Fruit fly (Drosophila melanogaster) whole organism, embryonic: ENCODE data around the gene Glut3.
A peak's percentile ranks its signal among the peaks of the same experiment; 100 is the strongest.

Experiments used
- Bdp1 ChIP-seq: fragments of 200-800 bp; sonication (Bioruptor generic); optimal IDR thresholded peaks from 3 replicates; lab custom pipeline; 2016; ENCODE audit warnings: missing biosample characterization, missing genetic modification characterization
- CG10147 ChIP-seq: fragments of 200-800 bp; sonication (Bioruptor generic); optimal IDR thresholded peaks from 2 replicates; lab custom pipeline; 2019; ENCODE audit warnings: missing biosample characterization, mild to moderate bottlenecking, missing genetic modification characterization, moderate library complexity
- CG10209 ChIP-seq: fragments of 200-800 bp; sonication (Bioruptor generic); optimal IDR thresholded peaks from 3 replicates; lab custom pipeline; 2017; ENCODE audit warnings: missing biosample characterization, mild to moderate bottlenecking, missing genetic modification characterization, missing genetic modification reagents
- CG10321 ChIP-seq: fragments of 200-800 bp; sonication (Bioruptor generic); IDR thresholded peaks from 2 replicates; pipeline ENCODE4 v1.3.6; 2022; ENCODE audit warnings: missing biosample characterization, missing genetic modification characterization
- CG12071 ChIP-seq: fragments of 200-800 bp; sonication (Bioruptor generic); optimal IDR thresholded peaks from 3 replicates; lab custom pipeline; 2018; ENCODE audit warnings: missing biosample characterization, mild to moderate bottlenecking, missing genetic modification characterization
- CG18764 ChIP-seq: fragments of 200-800 bp; sonication (Bioruptor generic); optimal IDR thresholded peaks from 3 replicates; lab custom pipeline; 2016; ENCODE audit warnings: missing biosample characterization, missing genetic modification characterization
- CG2116 ChIP-seq: fragments of 200-800 bp; sonication (Bioruptor generic); optimal IDR thresholded peaks from 3 replicates; lab custom pipeline; 2018; ENCODE audit warnings: missing biosample characterization, mild to moderate bottlenecking, missing genetic modification characterization
- CG2889 ChIP-seq: fragments of 200-800 bp; sonication (Bioruptor generic); IDR thresholded peaks from 3 replicates; pipeline ENCODE4 v1.3.6; 2022; ENCODE audit warnings: missing biosample characterization, missing genetic modification characterization
- CG34422 ChIP-seq: fragments of 200-800 bp; sonication (Bioruptor generic); IDR thresholded peaks from 3 replicates; pipeline ENCODE4 v1.3.6; 2022; ENCODE audit warnings: missing biosample characterization, missing genetic modification characterization
- CG4282 ChIP-seq: fragments of 200-800 bp; sonication (Bioruptor generic); optimal IDR thresholded peaks from 2 replicates; lab custom pipeline; 2016; ENCODE audit warnings: missing biosample characterization, missing genetic modification characterization
- CG6175 ChIP-seq: fragments of 200-800 bp; sonication (Bioruptor generic); IDR thresholded peaks from 3 replicates; pipeline ENCODE4 v1.3.6; 2022; ENCODE audit warnings: missing biosample characterization, missing genetic modification characterization
- CG6791 ChIP-seq: fragments of 200-800 bp; sonication (Bioruptor generic); IDR thresholded peaks from 3 replicates; pipeline ENCODE4 v1.3.6; 2022; ENCODE audit warnings: missing biosample characterization, missing genetic modification characterization; ENCODE audit not compliant: partially characterized antibody
- Doc2 ChIP-seq: fragments of 200-800 bp; sonication (Bioruptor generic); IDR thresholded peaks from 2 replicates; pipeline ENCODE4 v1.3.6; 2022; ENCODE audit warnings: missing biosample characterization, missing genetic modification characterization
- E2f2 ChIP-seq: fragments of 200-800 bp; sonication (Bioruptor generic); IDR thresholded peaks from 2 replicates; pipeline ENCODE4 v1.3.6; 2022; ENCODE audit warnings: missing biosample characterization, missing genetic modification characterization
- HLHmδ ChIP-seq: fragments of 200-800 bp; sonication (Bioruptor generic); optimal IDR thresholded peaks from 2 replicates; lab custom pipeline; 2018; ENCODE audit warnings: missing biosample characterization, mild to moderate bottlenecking, missing genetic modification characterization, moderate library complexity
- Mes4 ChIP-seq: fragments of 200-800 bp; sonication (Bioruptor generic); optimal IDR thresholded peaks from 2 replicates; lab custom pipeline; 2016; ENCODE audit warnings: missing biosample characterization, missing genetic modification characterization
- Nf-YA ChIP-seq: fragments of 200-800 bp; sonication (Bioruptor generic); IDR thresholded peaks from 2 replicates; pipeline ENCODE4 v1.3.6; 2022; ENCODE audit warnings: missing biosample characterization, missing genetic modification characterization
- Stat92E ChIP-seq, 3 experiments: fragments of >200 bp in 2 of 3; fragments of 200-800 bp in 1 of 3; sonication (Bioruptor generic) in 1 of 3; optimal IDR thresholded peaks; 2 replicates each; lab custom pipeline; 2017 to 2019; ENCODE audit warnings: missing biosample characterization in 3 of 3, missing genetic modification characterization in 3 of 3, mild to moderate bottlenecking in 1 of 3, moderate library complexity in 1 of 3
- abd-A ChIP-seq: fragments of 200-800 bp; sonication (Bioruptor generic); optimal IDR thresholded peaks from 3 replicates; lab custom pipeline; 2019; ENCODE audit warnings: missing biosample characterization, mild to moderate bottlenecking, missing genetic modification characterization, moderate library complexity
- caup ChIP-seq: fragments of 200-800 bp; sonication (Bioruptor generic); optimal IDR thresholded peaks from 3 replicates; lab custom pipeline; 2017; ENCODE audit warnings: missing biosample characterization, mild to moderate bottlenecking, missing genetic modification characterization, moderate library complexity; ENCODE audit not compliant: severe bottlenecking
- crol ChIP-seq: fragments of 200-800 bp; sonication (Bioruptor generic); IDR thresholded peaks from 2 replicates; pipeline ENCODE4 v1.3.6; 2022; ENCODE audit warnings: missing biosample characterization, missing genetic modification characterization
- crp ChIP-seq, 2 experiments: fragments of 200-800 bp; sonication (Bioruptor generic); optimal IDR thresholded peaks; 2 replicates in 1 of 2; 3 replicates in 1 of 2; lab custom pipeline; 2017; ENCODE audit warnings: missing biosample characterization in 2 of 2, missing genetic modification characterization in 2 of 2, mild to moderate bottlenecking in 1 of 2, moderate library complexity in 1 of 2
- gem ChIP-seq: fragments of 200-800 bp; sonication (Bioruptor generic); optimal IDR thresholded peaks from 2 replicates; lab custom pipeline; 2019; ENCODE audit warnings: missing biosample characterization, mild to moderate bottlenecking, missing genetic modification characterization, moderate library complexity
- hth ChIP-seq: fragments of >200 bp; optimal IDR thresholded peaks from 2 replicates; lab custom pipeline; 2017; ENCODE audit warnings: inconsistent platforms
- insv ChIP-seq, 2 experiments: fragments of 200-800 bp; sonication (Bioruptor generic); optimal IDR thresholded peaks; 3 replicates each; lab custom pipeline; 2016 to 2018; ENCODE audit warnings: missing biosample characterization in 2 of 2, missing genetic modification characterization in 2 of 2
- kni ChIP-seq: fragments of 200-800 bp; sonication (Bioruptor generic); optimal IDR thresholded peaks from 3 replicates; lab custom pipeline; 2017; ENCODE audit warnings: mild to moderate bottlenecking, missing biosample characterization, missing genetic modification reagents, missing genetic modification characterization
- pho ChIP-seq: fragments of 200-800 bp; sonication (Bioruptor generic); optimal IDR thresholded peaks from 2 replicates; lab custom pipeline; 2016; ENCODE audit warnings: missing biosample characterization, missing genetic modification characterization
- phol ChIP-seq: fragments of 200-800 bp; sonication (Bioruptor generic); optimal IDR thresholded peaks from 3 replicates; lab custom pipeline; 2018; ENCODE audit warnings: missing biosample characterization, mild to moderate bottlenecking, missing genetic modification characterization, moderate library complexity
- pros ChIP-seq: fragments of 200-800 bp; sonication (Bioruptor generic); optimal IDR thresholded peaks from 3 replicates; lab custom pipeline; 2019; ENCODE audit warnings: missing biosample characterization, mild to moderate bottlenecking, missing genetic modification characterization, moderate library complexity
- seq ChIP-seq: fragments of 200-800 bp; sonication (Bioruptor generic); IDR thresholded peaks from 2 replicates; pipeline ENCODE4 v1.3.6; 2022; ENCODE audit warnings: missing biosample characterization, missing genetic modification characterization
- sug ChIP-seq: fragments of 200-800 bp; optimal IDR thresholded peaks from 2 replicates; lab custom pipeline; 2019; ENCODE audit warnings: missing biosample characterization, mild to moderate bottlenecking, missing genetic modification characterization, moderate library complexity
- tll ChIP-seq, 2 experiments: fragments of 200-800 bp in 1 of 2; fragments of >200 bp in 1 of 2; sonication (Bioruptor generic) in 1 of 2; optimal IDR thresholded peaks; 2 replicates each; lab custom pipeline; 2017 to 2019; ENCODE audit warnings: missing biosample characterization in 2 of 2, missing genetic modification characterization in 2 of 2, mild to moderate bottlenecking in 1 of 2, moderate library complexity in 1 of 2
- twi ChIP-seq: fragments of 200-800 bp; optimal IDR thresholded peaks from 2 replicates; lab custom pipeline; 2019; ENCODE audit warnings: missing biosample characterization, mild to moderate bottlenecking, missing genetic modification characterization, moderate library complexity
- wdn ChIP-seq: fragments of 200-800 bp; sonication (Bioruptor generic); IDR thresholded peaks from 2 replicates; pipeline ENCODE4 v1.3.6; 2022; ENCODE audit warnings: missing biosample characterization, missing genetic modification characterization
- zen ChIP-seq: fragments of 200-800 bp; sonication (Bioruptor generic); optimal IDR thresholded peaks from 3 replicates; lab custom pipeline; 2018; ENCODE audit warnings: missing biosample characterization, mild to moderate bottlenecking, missing genetic modification characterization, moderate library complexity

The Glut3 gene

dm6 chr3R:16763907-16764573, 24.1 kb upstream of the Glut3 start (continued):
- TF ChIP-seq CG6791 (GFP tag; lab: Robert Waterston, UW): peak; percentile 64; the same call in 1 of the 3 replicates
- TF ChIP-seq CG10321 (GFP tag; lab: Robert Waterston, UW): peak; percentile 99
- TF ChIP-seq phol: peak; percentile 99
- TF ChIP-seq CG10147 (GFP tag; lab: Kevin White, UChicago): no peak
- peak in 1 of 2 experiments; percentile 14 for TF ChIP-seq insv (GFP tag; optimal IDR thresholded peaks at IDR 0.05; lab: Kevin White, UChicago)
- TF ChIP-seq Stat92E (GFP tag; optimal IDR thresholded peaks at IDR 0.05; lab: Kevin White, UChicago): peak in 1 of 3 experiments; percentile 60
- peak; percentile 80 for TF ChIP-seq Nf-YA (GFP tag; lab: Robert Waterston, UW)
- TF ChIP-seq pho (GFP tag; lab: Kevin White, UChicago): peak; percentile 37
- no peak for TF ChIP-seq CG18764 (GFP tag; lab: Kevin White, UChicago)
- no peak for TF ChIP-seq crp (GFP tag; optimal IDR thresholded peaks at IDR 0.05; lab: Kevin White, UChicago)
- peak; percentile 14 for TF ChIP-seq sug (tag; lab: Kevin White, UChicago)
- TF ChIP-seq CG2889 (GFP tag; lab: Robert Waterston, UW): no peak
- peak; percentile 13 for TF ChIP-seq HLHmδ (GFP tag; lab: Kevin White, UChicago)
- TF ChIP-seq CG4282 (GFP tag; lab: Kevin White, UChicago): no peak
- no peak for TF ChIP-seq CG6175 (GFP tag; lab: Robert Waterston, UW)

dm6 chr3R:16765102-16765501, 23.0 kb upstream of the Glut3 start:
- TF ChIP-seq CG12071 (GFP tag; lab: Kevin White, UChicago) (no peak), CG10209 (GFP tag; lab: Kevin White, UChicago) (no peak), abd-A (tag; lab: Kevin White, UChicago) (peak; percentile 91)

dm6 chr3R:16765770-16766169, 22.3 kb upstream of the Glut3 start:
- TF ChIP-seq hth (lab: Kevin White, UChicago) (peak; percentile 51), caup (no peak), wdn (GFP tag; lab: Robert Waterston, UW) (no peak), CG34422 (GFP tag; lab: Robert Waterston, UW) (no peak), CG2116 (GFP tag; lab: Kevin White, UChicago) (no peak), E2f2 (GFP tag; lab: Robert Waterston, UW) (no peak), crol (GFP tag; lab: Robert Waterston, UW) (peak; percentile 54; the same call in 1 of the 2 replicates), phol (no peak), Doc2 (GFP tag; lab: Robert Waterston, UW) (no peak), twi (tag; lab: Kevin White, UChicago) (peak; percentile 3), pros (GFP tag; lab: Kevin White, UChicago) (no peak), Mes4 (no peak), seq (GFP tag; lab: Robert Waterston, UW) (no peak), gem (tag; lab: Kevin White, UChicago) (no peak), zen (peak; percentile 48), Bdp1 (GFP tag; lab: Kevin White, UChicago) (no peak), kni (GFP tag; lab: Kevin White, UChicago) (peak; percentile 1), abd-A (tag; lab: Kevin White, UChicago) (peak; percentile 80), tll (GFP tag; optimal IDR thresholded peaks at IDR 0.05; lab: Kevin White, UChicago) (no peak)
- TF ChIP-seq, all 482 proteins: peak for 6
